Worm (Caenorhabditis elegans): ENCODE measurements around the gene Y67A10A.7.

- TF ChIP-seq dao-5 (tag; optimal IDR thresholded peaks at IDR 0.05), result no peak
- TF ChIP-seq him-1 (tag; optimal IDR thresholded peaks at IDR 0.05), result no peak
- no peak for TF ChIP-seq W03F9.2 (tag; optimal IDR thresholded peaks at IDR 0.05)
Observed at ce11 chrIV:14390023-14390614, 16.2 kb downstream of the Y67A10A.7 start.
